Worm (Caenorhabditis elegans): ENCODE measurements around the gene ooc-3.
A peak's percentile ranks its signal among the peaks of the same experiment; 100 is the strongest.

ce11 chrII:11472542-11472941, 22.6 kb downstream of the ooc-3 start:
- TF ChIP-seq ama-1 (optimal IDR thresholded peaks at IDR 0.05): no peak
- TF ChIP-seq skn-1 (tag; optimal IDR thresholded peaks at IDR 0.05): no peak
- TF ChIP-seq snu-23 (GFP tag; optimal IDR thresholded peaks at IDR 0.05): peak; percentile 31
- TF ChIP-seq fos-1 (tag; optimal IDR thresholded peaks at IDR 0.05): no peak
- no peak for TF ChIP-seq lin-39 (tag; optimal IDR thresholded peaks at IDR 0.05)
- TF ChIP-seq ceh-82 (tag; optimal IDR thresholded peaks at IDR 0.05): no peak
- TF ChIP-seq lsy-2 (tag; optimal IDR thresholded peaks at IDR 0.05): no peak
- no peak for TF ChIP-seq nhr-11 (tag; optimal IDR thresholded peaks at IDR 0.05)
- TF ChIP-seq nhr-71 (tag; optimal IDR thresholded peaks at IDR 0.05): peak; percentile 48
- TF ChIP-seq ceh-88 (GFP tag; IDR thresholded peaks at IDR 0.05): no peak
- no peak for TF ChIP-seq snpc-4 (tag; optimal IDR thresholded peaks at IDR 0.05)
- no peak for TF ChIP-seq aly-2 (tag; optimal IDR thresholded peaks at IDR 0.05)

All from whole organism, L1 larva.